Worm (Caenorhabditis elegans): ENCODE measurements around the gene F11D11.6.

F11D11.6 gene

ce11 chrV:18748726-18749125, 4.2 kb downstream of the F11D11.6 start, which contains the start of gene clec-252:
clec-252 (minus strand) TSS chrV:18748826.
- no peak for TF ChIP-seq T22C8.4 (GFP tag; IDR thresholded peaks at IDR 0.05)

- TF ChIP-seq ztf-23 (GFP tag; IDR thresholded peaks at IDR 0.05) (no peak), ref-1 (GFP tag; conservative IDR thresholded peaks at IDR 0.05) (no peak), tab-1 (GFP tag; IDR thresholded peaks at IDR 0.05) (no peak), cog-1 (tag; optimal IDR thresholded peaks at IDR 0.05) (no peak)
Measured at ce11 chrV:18746937-18747660, 5.8 kb downstream of the F11D11.6 start, which contains the start of gene clec-251. clec-251 (minus strand) TSS chrV:18746987.

ce11 chrV:18742108-18742507, 10.8 kb downstream of the F11D11.6 start, which contains the start of gene clec-250:
clec-250 (minus strand) TSS chrV:18742208.
- no peak for TF ChIP-seq ztf-29 (GFP tag; IDR thresholded peaks at IDR 0.05)

ce11 chrV:18737646-18738045, 15.3 kb downstream of the F11D11.6 start:
- TF ChIP-seq ztf-29 (GFP tag; IDR thresholded peaks at IDR 0.05) (no peak), flt-1 (GFP tag; IDR thresholded peaks at IDR 0.05) (no peak), ref-1 (GFP tag; conservative IDR thresholded peaks at IDR 0.05) (no peak)

- no peak for TF ChIP-seq tab-1 (GFP tag; IDR thresholded peaks at IDR 0.05)
- TF ChIP-seq klf-2 (GFP tag; conservative IDR thresholded peaks at IDR 0.05): no peak
- no peak for TF ChIP-seq T22C8.4 (GFP tag; IDR thresholded peaks at IDR 0.05)
- TF ChIP-seq ztf-29 (GFP tag; IDR thresholded peaks at IDR 0.05): no peak
- no peak for TF ChIP-seq cog-1 (tag; optimal IDR thresholded peaks at IDR 0.05)
- TF ChIP-seq med-1 (GFP tag; optimal IDR thresholded peaks at IDR 0.05; ENCODE audit: insufficient read depth): no peak
- TF ChIP-seq ref-1 (GFP tag; conservative IDR thresholded peaks at IDR 0.05): no peak
- no peak for TF ChIP-seq ztf-23 (GFP tag; IDR thresholded peaks at IDR 0.05)
- TF ChIP-seq flt-1 (GFP tag; IDR thresholded peaks at IDR 0.05): no peak
Measured at ce11 chrV:18734381-18734780, 18.6 kb downstream of the F11D11.6 start, which contains the start of gene scl-20. scl-20 (minus strand) TSS chrV:18734481.

- TF ChIP-seq T22C8.4 (GFP tag; IDR thresholded peaks at IDR 0.05): no peak
Measured at ce11 chrV:18733942-18734341, 19.0 kb downstream of the F11D11.6 start.

- no peak for TF ChIP-seq flt-1 (GFP tag; IDR thresholded peaks at IDR 0.05)
- no peak for TF ChIP-seq ref-1 (GFP tag; conservative IDR thresholded peaks at IDR 0.05)
- no peak for TF ChIP-seq ztf-23 (GFP tag; IDR thresholded peaks at IDR 0.05)
- no peak for TF ChIP-seq ztf-29 (GFP tag; IDR thresholded peaks at IDR 0.05)
- TF ChIP-seq klf-2 (GFP tag; conservative IDR thresholded peaks at IDR 0.05): no peak
- no peak for TF ChIP-seq T22C8.4 (GFP tag; IDR thresholded peaks at IDR 0.05)
- TF ChIP-seq med-1 (GFP tag; optimal IDR thresholded peaks at IDR 0.05; ENCODE audit: insufficient read depth): no peak
Measured at ce11 chrV:18731579-18732041, 21.3 kb downstream of the F11D11.6 start, which contains the start of the genes asp-18 and scl-19. asp-18 (minus strand) TSS chrV:18731679. scl-19 (plus strand) TSS chrV:18731991.

ce11 chrV:18729324-18729924, 23.5 kb downstream of the F11D11.6 start, which contains the start of gene asp-19:
asp-19 (minus strand) TSS chrV:18729374.
- TF ChIP-seq ref-1 (GFP tag; conservative IDR thresholded peaks at IDR 0.05): no peak
- no peak for TF ChIP-seq cog-1 (tag; optimal IDR thresholded peaks at IDR 0.05)
- TF ChIP-seq ztf-29 (GFP tag; IDR thresholded peaks at IDR 0.05): no peak
- TF ChIP-seq klf-2 (GFP tag; conservative IDR thresholded peaks at IDR 0.05): no peak
- TF ChIP-seq ztf-23 (GFP tag; IDR thresholded peaks at IDR 0.05): no peak
- TF ChIP-seq tab-1 (GFP tag; IDR thresholded peaks at IDR 0.05): no peak
- no peak for TF ChIP-seq med-1 (GFP tag; optimal IDR thresholded peaks at IDR 0.05; ENCODE audit: insufficient read depth)
- no peak for TF ChIP-seq flt-1 (GFP tag; IDR thresholded peaks at IDR 0.05)
- no peak for TF ChIP-seq T22C8.4 (GFP tag; IDR thresholded peaks at IDR 0.05)

- no peak for TF ChIP-seq tab-1 (GFP tag; IDR thresholded peaks at IDR 0.05)
- no peak for TF ChIP-seq klf-2 (GFP tag; conservative IDR thresholded peaks at IDR 0.05)
- no peak for TF ChIP-seq ztf-23 (GFP tag; IDR thresholded peaks at IDR 0.05)
- no peak for TF ChIP-seq ztf-29 (GFP tag; IDR thresholded peaks at IDR 0.05)
- TF ChIP-seq ref-1 (GFP tag; conservative IDR thresholded peaks at IDR 0.05): no peak
- TF ChIP-seq med-1 (GFP tag; optimal IDR thresholded peaks at IDR 0.05; ENCODE audit: insufficient read depth): no peak
- TF ChIP-seq flt-1 (GFP tag; IDR thresholded peaks at IDR 0.05): no peak
- TF ChIP-seq T22C8.4 (GFP tag; IDR thresholded peaks at IDR 0.05): no peak
- TF ChIP-seq cog-1 (tag; optimal IDR thresholded peaks at IDR 0.05): no peak
Measured at ce11 chrV:18725858-18726257, 27.1 kb downstream of the F11D11.6 start.

- TF ChIP-seq T22C8.4 (GFP tag; IDR thresholded peaks at IDR 0.05) (no peak), tab-1 (GFP tag; IDR thresholded peaks at IDR 0.05) (no peak), klf-2 (GFP tag; conservative IDR thresholded peaks at IDR 0.05) (no peak), flt-1 (GFP tag; IDR thresholded peaks at IDR 0.05) (no peak), ztf-23 (GFP tag; IDR thresholded peaks at IDR 0.05) (no peak), med-1 (GFP tag; optimal IDR thresholded peaks at IDR 0.05; ENCODE audit: insufficient read depth) (no peak), ref-1 (GFP tag; conservative IDR thresholded peaks at IDR 0.05) (no peak), ztf-29 (GFP tag; IDR thresholded peaks at IDR 0.05) (no peak), cog-1 (tag; optimal IDR thresholded peaks at IDR 0.05) (no peak)
Measured at ce11 chrV:18724076-18724475, 28.9 kb downstream of the F11D11.6 start.
